Worm (Caenorhabditis elegans): ENCODE data around the gene Y71H2B.4.

Gene Y71H2B.4

ce11 chrIII:2583302-2583701 is 35.5 kb upstream of the Y71H2B.4 start:
- TF ChIP-seq set-16 (GFP tag; IDR thresholded peaks at IDR 0.05) (0 out of 2 replicates have a peak, but pooled peaks have one; percentile 9), mdt-29 (GFP tag; IDR thresholded peaks at IDR 0.05) (0 out of 2 replicates have a peak, but pooled peaks have one; percentile 20), lin-38 (GFP tag; IDR thresholded peaks at IDR 0.05) (peak; percentile 56)

DNA sequence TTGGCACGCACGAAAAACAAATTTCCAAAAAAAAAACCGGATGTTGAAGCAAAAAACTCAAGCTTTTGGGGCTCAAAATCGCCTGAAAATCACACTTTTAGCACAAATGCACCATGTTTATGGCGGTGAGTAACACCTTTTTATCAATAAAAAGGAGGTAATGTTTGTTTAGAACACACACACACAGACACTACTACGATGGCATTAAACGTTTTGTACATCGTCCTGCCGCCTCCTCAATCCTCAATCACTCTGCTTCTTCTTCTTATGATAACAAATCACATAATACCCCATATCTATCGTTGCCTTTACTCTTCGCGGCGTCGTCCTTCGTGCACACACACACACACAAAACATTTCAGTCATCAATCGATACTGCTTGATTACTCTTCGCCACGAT is 32.6 kb upstream of the Y71H2B.4 start, which contains the start of gene gpa-17:
gpa-17 (plus strand) TSS at position 363 of the 400 bp plus-strand sequence.
- TF ChIP-seq dmd-6 (GFP tag; IDR thresholded peaks at IDR 0.05) (peak; percentile 40; the same call in 1 of the 2 replicates), nhr-6 (tag; optimal IDR thresholded peaks at IDR 0.05) (peak; percentile 8), php-3 (GFP tag; IDR thresholded peaks at IDR 0.05) (peak; percentile 32; the same call in 1 of the 2 replicates), daf-16 (GFP tag; optimal IDR thresholded peaks at IDR 0.05) (no peak), daf-16 (tag; optimal IDR thresholded peaks at IDR 0.05) (peak; percentile 56), pqm-1 (tag; optimal IDR thresholded peaks at IDR 0.05) (peak; percentile 73), mes-2 (tag; optimal IDR thresholded peaks at IDR 0.05; ENCODE audit: poor library complexity, severe bottlenecking) (peak; percentile 15), nhr-28 (tag; optimal IDR thresholded peaks at IDR 0.05) (peak; percentile 73), hlh-11 (tag; optimal IDR thresholded peaks at IDR 0.05) (peak; percentile 47), unc-130 (GFP tag; optimal IDR thresholded peaks at IDR 0.05) (no peak), dve-1 (tag; optimal IDR thresholded peaks at IDR 0.05; ENCODE audit: insufficient read depth) (peak; percentile 37), cey-2 (tag; optimal IDR thresholded peaks at IDR 0.05; ENCODE audit: borderline replicate concordance, insufficient read depth) (no peak)

DNA sequence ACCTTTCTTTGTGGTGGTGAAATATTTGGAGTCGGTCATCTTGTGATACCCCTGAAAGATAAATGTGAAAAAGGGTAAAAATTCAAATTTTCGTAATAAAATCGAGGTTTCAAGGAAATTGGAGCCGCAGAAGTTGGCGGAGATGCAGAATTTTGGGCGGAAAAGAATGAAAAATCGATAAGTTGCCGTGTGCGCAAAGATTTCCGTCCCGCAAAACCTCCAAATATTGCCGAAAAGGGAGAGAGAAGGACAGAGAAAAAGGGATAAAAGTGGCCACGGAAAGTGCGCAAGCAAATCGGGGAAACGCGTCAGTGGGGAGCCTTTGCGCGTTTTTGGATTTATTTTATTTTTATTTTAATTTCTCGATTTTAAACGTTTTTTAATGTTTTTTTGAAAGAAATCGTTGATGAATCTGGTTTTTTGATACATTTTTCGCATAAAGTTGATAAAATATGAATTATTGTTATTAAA is 21.7 kb upstream of the Y71H2B.4 start, which contains the start of gene apb-1:
apb-1 (minus strand) TSS at position 51 of the 471 bp plus-strand sequence.
- TF ChIP-seq D1046.2 (GFP tag; IDR thresholded peaks at IDR 0.05) (0 out of 2 replicates have a peak, but pooled peaks have one; percentile 66), mxl-2 (GFP tag; conservative IDR thresholded peaks at IDR 0.05) (no peak), lir-3 (tag; optimal IDR thresholded peaks at IDR 0.05) (no peak), F37D6.2 (tag; optimal IDR thresholded peaks at IDR 0.05) (peak; percentile 90), lin-13 (GFP tag; optimal IDR thresholded peaks at IDR 0.05) (peak; percentile 65), fkh-10 (GFP tag; optimal IDR thresholded peaks at IDR 0.05) (peak; percentile 95), zip-11 (GFP tag; IDR thresholded peaks at IDR 0.05) (no peak), lin-15B (tag; optimal IDR thresholded peaks at IDR 0.05) (no peak), mdl-1 (tag; optimal IDR thresholded peaks at IDR 0.05) (peak in 1 of 2 experiments; percentile 29), madf-5 (GFP tag; IDR thresholded peaks at IDR 0.05) (no peak), jun-1 (tag; optimal IDR thresholded peaks at IDR 0.05) (peak; percentile 16), egl-27 (tag; optimal IDR thresholded peaks at IDR 0.05) (no peak), hlh-11 (tag; optimal IDR thresholded peaks at IDR 0.05) (no peak), aha-1 (tag) (peak; percentile 44), lin-29 (GFP tag; IDR thresholded peaks at IDR 0.05) (peak; percentile 58; the same call in 1 of the 2 replicates), nhr-10 (tag; optimal IDR thresholded peaks at IDR 0.05) (no peak), Y5F2A.4 (GFP tag; optimal IDR thresholded peaks at IDR 0.05) (peak; percentile 50), mep-1 (tag; optimal IDR thresholded peaks at IDR 0.05) (peak; percentile 95), cey-2 (tag; optimal IDR thresholded peaks at IDR 0.05; ENCODE audit: borderline replicate concordance, insufficient read depth) (no peak), sdz-12 (GFP tag; optimal IDR thresholded peaks at IDR 0.05) (no peak), nhr-42 (GFP tag; IDR thresholded peaks at IDR 0.05) (peak; percentile 72), gei-8 (GFP tag; optimal IDR thresholded peaks at IDR 0.05) (no peak), lim-7 (GFP tag; IDR thresholded peaks at IDR 0.05) (no peak), unc-130 (GFP tag; optimal IDR thresholded peaks at IDR 0.05) (peak; percentile 44), fos-1 (tag; optimal IDR thresholded peaks at IDR 0.05) (no peak), hif-1 (tag; optimal IDR thresholded peaks at IDR 0.05) (peak in 1 of 2 experiments; percentile 59), ces-1 (GFP tag; optimal IDR thresholded peaks at IDR 0.05) (peak; percentile 84), daf-16 (GFP tag; optimal IDR thresholded peaks at IDR 0.05) (peak in 1 of 2 experiments; percentile 30), daf-16 (tag; optimal IDR thresholded peaks at IDR 0.05) (peak; percentile 40), duxl-1 (tag; optimal IDR thresholded peaks at IDR 0.05; ENCODE audit: poor library complexity) (peak; percentile 67), pha-4 (GFP tag; IDR thresholded peaks at IDR 0.05) (peak; percentile 84), pha-4 (tag; optimal IDR thresholded peaks at IDR 0.05) (peak; percentile 86), nhr-77 (tag; optimal IDR thresholded peaks at IDR 0.05) (peak; percentile 56), nhr-48 (tag; optimal IDR thresholded peaks at IDR 0.05) (peak; percentile 57), vab-7 (GFP tag; IDR thresholded peaks at IDR 0.05) (peak; percentile 51; the same call in 1 of the 2 replicates), daf-12 (tag; optimal IDR thresholded peaks at IDR 0.05) (no peak), set-16 (GFP tag; IDR thresholded peaks at IDR 0.05) (peak; percentile 57)

All from whole organism, L4 larva.